Worm (Caenorhabditis elegans): ENCODE data around the gene C29F3.3.

DNA sequence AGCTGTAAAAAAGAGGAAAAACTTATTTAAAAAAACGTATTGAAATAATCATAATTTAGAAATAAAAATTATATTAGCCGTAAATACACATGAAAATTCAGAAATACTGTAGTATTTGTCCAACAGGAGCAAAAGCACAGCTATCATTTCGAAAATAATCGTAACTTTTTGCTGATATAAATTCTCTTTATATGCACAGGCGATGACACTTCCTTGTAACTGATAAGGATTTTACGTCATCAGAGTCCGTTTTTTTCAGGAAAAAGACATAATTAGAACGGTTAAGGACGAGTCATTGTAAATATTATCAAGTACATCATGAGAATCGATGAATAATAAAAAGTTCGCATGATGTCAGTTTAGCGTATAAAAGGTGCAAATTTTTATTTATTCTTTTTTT is 23.8 kb downstream of the C29F3.3 start:
- TF ChIP-seq ztf-11 (tag; optimal IDR thresholded peaks at IDR 0.05) (no peak), egl-27 (tag; optimal IDR thresholded peaks at IDR 0.05) (no peak), ZK546.5 (tag; optimal IDR thresholded peaks at IDR 0.05) (no peak), lin-13 (GFP tag; optimal IDR thresholded peaks at IDR 0.05) (no peak), sma-3 (GFP tag; optimal IDR thresholded peaks at IDR 0.05) (no peak)

All from whole organism, L2 larva.